Worm (Caenorhabditis elegans): ENCODE data around the gene nyn-1.

- TF ChIP-seq F49E8.2 (tag; optimal IDR thresholded peaks at IDR 0.05; ENCODE audit: insufficient read depth) (no peak), ztf-25 (GFP tag; IDR thresholded peaks at IDR 0.05) (no peak), F33H1.4 (GFP tag; IDR thresholded peaks at IDR 0.05) (no peak)
These were observed 5.7 kb upstream of the nyn-1 start for ce11 chrIV:13692522-13692921.
